Fruit fly (Drosophila melanogaster): ENCODE data around the gene Dci.

DNA sequence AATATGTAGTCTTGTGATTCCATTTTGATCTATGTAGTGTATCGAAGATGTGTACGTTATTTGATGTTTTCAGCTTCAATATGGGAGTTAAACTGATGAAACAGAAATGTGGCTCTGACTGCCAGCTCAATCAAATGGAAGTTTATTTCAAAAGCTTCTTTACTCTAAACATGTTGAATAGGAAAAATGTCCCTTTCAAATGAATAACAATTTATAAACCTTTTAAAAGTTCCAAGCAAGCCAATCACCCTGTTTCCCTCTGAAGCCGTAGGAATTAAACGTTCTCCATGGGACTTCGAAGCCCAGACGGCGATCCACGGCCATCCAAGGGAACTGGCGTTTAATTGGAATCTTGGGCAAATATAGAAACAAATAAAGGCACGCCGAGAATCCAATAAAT, 47.2 kb upstream of the Dci start, which contains the start of gene CG13898:
- no peak for TF ChIP-seq eve (GFP tag; optimal IDR thresholded peaks at IDR 0.05)
- TF ChIP-seq CG15514 (GFP tag; optimal IDR thresholded peaks at IDR 0.05) = no peak
- no peak for TF ChIP-seq CG30403 (GFP tag; optimal IDR thresholded peaks at IDR 0.05)
- TF ChIP-seq Sox102F (GFP tag; optimal IDR thresholded peaks at IDR 0.05) = no peak

Data from whole organism, embryonic.